Worm (Caenorhabditis elegans) whole organism, L4/young adult: ENCODE results near the gene Y53G8AR.6.
A peak's percentile ranks its signal among the peaks of the same experiment; 100 is the strongest.
"Not testable (repeated sequence)": the region's sequence is repeated elsewhere in the genome, so short reads cannot be mapped to it uniquely, and the experiment has no call there.

Source experiments
- W03F9.2 ChIP-seq: fragments of 150-350 bp; optimal IDR thresholded peaks from 2 replicates; lab custom pipeline; 2014; ENCODE audit warnings: missing biosample characterization, missing genetic modification characterization
- dao-5 ChIP-seq: sonication (generic microtip); optimal IDR thresholded peaks from 2 replicates; lab custom pipeline; 2016; ENCODE audit warnings: missing genotype, missing genetic modification characterization, moderate library complexity, missing compliant biosample characterization
- him-1 ChIP-seq: sonication (generic microtip); optimal IDR thresholded peaks from 2 replicates; lab custom pipeline; 2016; ENCODE audit warnings: missing genotype, missing genetic modification reagents, missing genetic modification characterization, missing compliant biosample characterization

Gene Y53G8AR.6

ce11 chrIII:3294283-3294793, at the start of gene Y53G8AR.6, which contains the start of gene Y53G8AR.8:
TSS of gene Y53G8AR.6 (plus strand) at chrIII:3294743.
TSS of gene Y53G8AR.8 (minus strand) at chrIII:3294330.
- TF ChIP-seq him-1 (tag; lab: Kevin White, UChicago), result no peak
- peak; percentile 41 for TF ChIP-seq W03F9.2 (tag; lab: Kevin White, UChicago)
- TF ChIP-seq dao-5 (tag; lab: Kevin White, UChicago), result no peak

DNA sequence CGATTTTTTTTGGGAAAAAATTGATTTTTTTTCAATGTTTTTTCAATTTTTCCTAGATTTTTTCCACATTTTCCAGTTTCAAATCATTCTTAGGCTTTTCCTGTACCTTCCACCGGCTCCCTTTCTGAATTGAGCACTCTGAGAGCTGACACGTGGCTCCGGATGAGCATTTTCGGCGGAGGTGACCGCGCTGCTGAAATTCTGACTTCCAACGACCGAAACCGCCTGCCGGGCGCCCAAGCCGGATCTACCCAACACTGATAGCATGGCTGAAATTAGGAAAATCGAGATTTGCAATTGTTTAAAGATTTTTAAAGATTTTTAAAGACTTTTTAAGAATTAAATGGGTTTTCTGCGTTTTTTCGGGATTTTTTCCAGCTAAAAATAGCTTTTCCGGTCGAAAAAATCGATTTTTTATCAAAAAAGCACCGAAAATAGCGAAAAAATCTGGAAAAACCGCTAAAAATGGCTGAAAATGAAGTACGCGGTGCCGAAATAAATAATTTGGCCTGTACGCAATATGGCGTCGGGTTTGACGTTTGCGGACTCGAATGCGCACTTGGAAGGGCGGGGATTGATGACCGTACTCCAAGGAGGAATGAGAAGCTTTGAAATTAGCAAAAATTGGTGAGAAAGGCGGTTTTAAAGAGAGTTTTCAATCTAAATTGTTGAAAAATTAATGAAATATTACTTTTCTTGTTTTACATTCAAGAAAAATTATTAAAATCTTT, 46.1 kb upstream of the Y53G8AR.6 start, which contains the start of gene nduf-9:
Gene nduf-9, minus strand, starts transcription at position 269 of the 731 bp plus-strand sequence.
- peak; percentile 39 for TF ChIP-seq W03F9.2 (tag; lab: Kevin White, UChicago)
- no peak for TF ChIP-seq dao-5 (tag; lab: Kevin White, UChicago)

ce11 chrIII:3249038-3249420, 45.5 kb upstream of the Y53G8AR.6 start:
- TF ChIP-seq him-1 (tag; lab: Kevin White, UChicago) (no peak), dao-5 (tag; lab: Kevin White, UChicago) (peak; percentile 61)

ce11 chrIII:3250596-3251112, 43.9 kb upstream of the Y53G8AR.6 start, which contains the start of gene Y53G8AL.4:
TSS of gene Y53G8AL.4 (minus strand) at chrIII:3250646.
- no peak for TF ChIP-seq dao-5 (tag; lab: Kevin White, UChicago)
- no peak for TF ChIP-seq him-1 (tag; lab: Kevin White, UChicago)
- no peak for TF ChIP-seq W03F9.2 (tag; lab: Kevin White, UChicago)

- TF ChIP-seq him-1 (tag; lab: Kevin White, UChicago) (no peak), W03F9.2 (tag; lab: Kevin White, UChicago) (no peak), dao-5 (tag; lab: Kevin White, UChicago) (no peak)
Observed at ce11 chrIII:3253043-3253442, 41.5 kb upstream of the Y53G8AR.6 start, which contains the start of gene Y53G8AL.3. TSS of gene Y53G8AL.3 (minus strand) at chrIII:3253143.

ce11 chrIII:3253736-3254135, 40.8 kb upstream of the Y53G8AR.6 start:
- TF ChIP-seq W03F9.2 (tag; lab: Kevin White, UChicago) (no peak), dao-5 (tag; lab: Kevin White, UChicago) (no peak), him-1 (tag; lab: Kevin White, UChicago) (no peak)

DNA sequence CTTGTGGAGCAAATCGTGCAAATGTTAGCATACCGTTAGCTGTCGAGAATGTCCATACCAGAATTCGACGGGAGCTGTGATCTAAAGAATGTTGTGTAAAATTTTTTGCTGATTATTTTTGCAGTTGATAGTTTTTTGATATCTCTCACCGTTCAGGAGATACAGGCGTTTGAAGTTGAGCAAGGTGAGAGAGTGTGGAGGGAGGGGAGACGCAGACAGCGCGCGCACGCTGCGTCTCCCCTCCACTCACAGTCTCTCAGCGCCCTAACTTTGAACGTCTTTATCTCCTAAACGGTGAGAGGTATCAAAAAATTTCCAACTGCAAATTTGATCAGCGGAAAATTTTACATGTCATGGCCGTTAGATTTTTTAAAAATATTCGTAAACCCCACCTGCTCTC, 39.5 kb upstream of the Y53G8AR.6 start:
- TF ChIP-seq him-1 (tag; lab: Kevin White, UChicago) (no peak), dao-5 (tag; lab: Kevin White, UChicago) (no peak), W03F9.2 (tag; lab: Kevin White, UChicago) (no peak)

DNA sequence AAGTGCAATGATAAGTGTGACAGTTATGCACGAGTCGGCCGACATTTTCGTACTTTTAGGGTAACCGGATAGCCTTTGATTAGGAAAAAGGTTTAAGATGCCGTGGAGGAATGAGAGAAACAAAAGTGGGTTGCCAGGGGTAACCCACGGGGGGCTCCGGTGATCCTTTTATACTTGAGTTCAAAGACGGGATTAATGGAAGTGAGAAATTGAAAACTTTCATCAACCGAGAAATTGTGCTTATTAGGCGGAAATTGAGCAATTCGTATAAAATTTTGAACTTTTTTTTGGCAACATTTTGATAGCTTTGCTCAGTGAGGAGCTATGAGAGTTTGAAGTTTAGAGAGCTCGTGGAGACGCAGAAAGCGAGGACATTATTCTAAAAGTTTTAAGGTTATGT, 39.0 kb upstream of the Y53G8AR.6 start, which contains the start of gene Y53G8AM.4:
Gene Y53G8AM.4, minus strand, starts transcription at position 101 of the 400 bp plus-strand sequence.
- TF ChIP-seq W03F9.2 (tag; lab: Kevin White, UChicago) (no peak), him-1 (tag; lab: Kevin White, UChicago) (no peak), dao-5 (tag; lab: Kevin White, UChicago) (no peak)

- TF ChIP-seq dao-5 (tag; lab: Kevin White, UChicago) (no peak), him-1 (tag; lab: Kevin White, UChicago) (no peak), W03F9.2 (tag; lab: Kevin White, UChicago) (no peak)
Observed at ce11 chrIII:3258306-3258705, 36.2 kb upstream of the Y53G8AR.6 start, which contains the start of gene nspg-7.2. TSS of gene nspg-7.2 (minus strand) at chrIII:3258406.

ce11 chrIII:3259691-3260090, 34.9 kb upstream of the Y53G8AR.6 start, which contains the start of gene Y53G8AM.6:
TSS of gene Y53G8AM.6 (minus strand) at chrIII:3259791.
- not testable (repeated sequence) for TF ChIP-seq him-1, dao-5, W03F9.2 (tag; lab: Kevin White, UChicago)

DNA sequence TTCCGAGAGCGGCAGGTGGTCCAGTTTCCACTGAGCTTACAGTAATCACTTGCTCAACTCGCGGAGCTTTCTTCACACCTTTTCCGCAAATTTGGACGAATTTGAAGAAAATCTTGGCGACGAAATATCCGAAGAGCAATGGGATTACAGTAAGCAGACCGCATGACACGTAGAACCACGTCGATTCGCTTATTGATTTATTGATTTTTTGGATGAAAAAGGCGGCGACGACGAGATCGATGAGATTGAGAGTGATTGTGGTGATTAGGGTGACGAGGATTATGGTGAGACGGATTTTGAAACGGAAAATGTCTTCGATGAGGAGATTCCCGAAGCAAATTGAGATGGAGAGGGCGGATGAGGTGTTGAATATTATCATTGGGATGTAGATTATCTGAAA, 30.8 kb upstream of the Y53G8AR.6 start:
- no peak for TF ChIP-seq him-1 (tag; lab: Kevin White, UChicago)
- TF ChIP-seq dao-5 (tag; lab: Kevin White, UChicago), result no peak
- TF ChIP-seq W03F9.2 (tag; lab: Kevin White, UChicago), result no peak

DNA sequence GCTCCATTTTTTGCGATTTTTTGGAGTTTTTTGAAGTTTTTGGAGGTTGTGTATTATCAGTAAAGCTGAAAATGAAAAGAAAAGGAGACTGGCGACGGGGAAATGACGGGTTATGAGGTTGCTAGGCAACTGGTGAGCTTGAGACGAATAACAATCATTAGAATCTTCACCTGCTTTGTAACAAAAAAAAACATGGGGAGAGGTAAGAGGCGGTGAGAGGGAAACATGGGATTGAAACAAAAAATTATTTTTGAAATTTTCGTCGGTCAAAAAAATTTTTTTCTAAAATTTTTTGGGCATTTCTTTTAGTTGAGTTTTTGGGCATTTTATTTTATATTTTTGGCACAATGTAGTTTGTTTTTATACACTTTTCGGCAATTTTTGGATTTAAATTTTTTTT, 27.9 kb upstream of the Y53G8AR.6 start, which contains the start of gene Y53G8AM.7:
Gene Y53G8AM.7, minus strand, starts transcription at position 101 of the 400 bp plus-strand sequence.
- TF ChIP-seq W03F9.2 (tag; lab: Kevin White, UChicago), result no peak
- TF ChIP-seq him-1 (tag; lab: Kevin White, UChicago), result no peak
- no peak for TF ChIP-seq dao-5 (tag; lab: Kevin White, UChicago)

- TF ChIP-seq dao-5 (tag; lab: Kevin White, UChicago) (no peak), W03F9.2 (tag; lab: Kevin White, UChicago) (peak; percentile 36), him-1 (tag; lab: Kevin White, UChicago) (no peak)
Observed at ce11 chrIII:3271682-3272081, 22.9 kb upstream of the Y53G8AR.6 start.
